Fruit fly (Drosophila melanogaster) whole organism, pupa: ENCODE data around the gene CG18754.

Source experiments
- CG17806 ChIP-seq: fragments of 200-800 bp; sonication (Bioruptor generic); optimal IDR thresholded peaks from 2 replicates; lab custom pipeline; 2018; ENCODE audit warnings: missing biosample characterization, mild to moderate bottlenecking, missing genetic modification characterization, moderate library complexity
- rn ChIP-seq: fragments of 200-800 bp; sonication (Bioruptor generic); IDR thresholded peaks from 2 replicates; pipeline ENCODE4 v1.3.6; 2022; ENCODE audit warnings: missing biosample characterization, missing genetic modification characterization

DNA sequence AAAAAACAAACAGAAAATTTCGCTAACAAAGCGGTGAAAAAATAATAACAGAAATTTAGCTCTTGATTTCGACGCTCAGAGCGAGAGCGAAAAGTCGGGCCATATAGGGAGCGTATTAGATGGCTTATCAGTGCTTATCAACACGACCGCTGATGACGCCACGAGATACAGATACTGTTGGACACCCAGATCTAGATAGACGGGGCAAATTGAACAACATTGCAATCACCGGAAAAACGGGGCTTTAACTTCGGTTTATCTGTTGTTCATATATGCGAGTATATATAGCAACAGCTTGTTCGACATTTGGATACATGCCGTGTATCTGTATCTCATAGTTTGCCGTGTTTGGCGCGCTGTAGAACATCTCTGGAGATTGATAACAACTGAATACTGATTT lies 15.3 kb upstream of the CG18754 start:
- TF ChIP-seq CG17806, result no peak
- TF ChIP-seq rn (GFP tag; lab: Robert Waterston, UW), result no peak
